Worm (Caenorhabditis elegans) whole organism, L1 larva: ENCODE results near the gene heh-1.

ENCODE experiments used
- C04F5.9 ChIP-seq: sonication (generic microtip); optimal IDR thresholded peaks from 2 replicates; lab custom pipeline; 2016; ENCODE audit warnings: missing genetic modification characterization, missing compliant biosample characterization
- C16A3.4 ChIP-seq: fragments of 150-350 bp; optimal IDR thresholded peaks from 2 replicates; lab custom pipeline; 2014; ENCODE audit warnings: missing biosample characterization, missing genetic modification characterization
- C34B4.2 ChIP-seq: sonication (generic microtip); optimal IDR thresholded peaks from 2 replicates; lab custom pipeline; 2017; ENCODE audit warnings: mild to moderate bottlenecking, missing genetic modification characterization, missing compliant biosample characterization
- blmp-1 ChIP-seq: fragments of 150-350 bp; optimal IDR thresholded peaks from 2 replicates; lab custom pipeline; 2014; ENCODE audit warnings: missing biosample characterization, missing genetic modification characterization
- ceh-63 ChIP-seq: fragments of 200-800 bp; sonication (Bioruptor generic); optimal IDR thresholded peaks from 2 replicates; lab custom pipeline; 2018; ENCODE audit warnings: mild to moderate bottlenecking, missing genetic modification characterization, missing compliant biosample characterization
- ceh-82 ChIP-seq, 3 experiments: fragments of 150-350 bp in 1 of 3; sonication (generic microtip) in 2 of 3; optimal IDR thresholded peaks; 2 replicates each; lab custom pipeline; 2014 to 2017; ENCODE audit warnings: missing biosample characterization in 3 of 3, missing genetic modification characterization in 3 of 3
- ceh-88 ChIP-seq: fragments of 200-800 bp; sonication (Bioruptor generic); IDR thresholded peaks from 2 replicates; pipeline ENCODE4 v1.3.6; 2022; ENCODE audit warnings: missing genetic modification characterization, missing compliant biosample characterization
- ceh-90 ChIP-seq: sonication (generic microtip); optimal IDR thresholded peaks from 2 replicates; lab custom pipeline; 2016; ENCODE audit warnings: missing genetic modification characterization, missing compliant biosample characterization
- dpl-1 ChIP-seq, 3 experiments: fragments of 150-350 bp in 2 of 3; sonication (generic microtip) in 1 of 3; optimal IDR thresholded peaks; 2 replicates each; lab custom pipeline; 2014 to 2017; ENCODE audit warnings: missing biosample characterization in 3 of 3, missing genetic modification characterization in 3 of 3, missing genetic modification reagents in 3 of 3
- dsc-1 ChIP-seq: sonication (generic microtip); optimal IDR thresholded peaks from 2 replicates; lab custom pipeline; 2016; ENCODE audit warnings: mild to moderate bottlenecking, missing genetic modification characterization, missing compliant biosample characterization
- efl-3 ChIP-seq: fragments of 200-800 bp; sonication (Bioruptor generic); optimal IDR thresholded peaks from 2 replicates; lab custom pipeline; 2018; ENCODE audit warnings: mild to moderate bottlenecking, missing genetic modification characterization, missing compliant biosample characterization
- egl-13 ChIP-seq: sonication (generic microtip); optimal IDR thresholded peaks from 2 replicates; lab custom pipeline; 2016; ENCODE audit warnings: missing genotype, missing genetic modification reagents, missing genetic modification characterization, missing compliant biosample characterization
- ets-5 ChIP-seq: fragments of 200-800 bp; sonication (Bioruptor generic); IDR thresholded peaks from 2 replicates; pipeline ENCODE4 v1.3.6; 2022; ENCODE audit warnings: missing genetic modification characterization, missing compliant biosample characterization
- fkh-4 ChIP-seq: sonication (generic microtip); optimal IDR thresholded peaks from 2 replicates; lab custom pipeline; 2016; ENCODE audit warnings: missing compliant biosample characterization, missing genetic modification characterization, borderline replicate concordance
- grh-1 ChIP-seq: fragments of 200-800 bp; sonication (Bioruptor generic); IDR thresholded peaks from 2 replicates; pipeline ENCODE4 v1.3.6; 2022; ENCODE audit warnings: missing genetic modification reagents, missing genetic modification characterization, missing compliant biosample characterization
- hlh-17 ChIP-seq: fragments of 200-800 bp; sonication (Bioruptor generic); optimal IDR thresholded peaks from 2 replicates; lab custom pipeline; 2018; ENCODE audit warnings: missing genetic modification characterization, mild to moderate bottlenecking, missing compliant biosample characterization, moderate library complexity, borderline replicate concordance
- hlh-4 ChIP-seq: sonication (generic microtip); optimal IDR thresholded peaks from 2 replicates; lab custom pipeline; 2016; ENCODE audit warnings: mild to moderate bottlenecking, missing genetic modification characterization, missing compliant biosample characterization
- hpl-2 ChIP-seq: fragments of 150-350 bp; optimal IDR thresholded peaks from 2 replicates; lab custom pipeline; 2014; ENCODE audit warnings: missing biosample characterization, missing genetic modification reagents, missing genetic modification characterization
- isw-1 ChIP-seq: fragments of 200-800 bp; sonication (Bioruptor generic); IDR thresholded peaks from 2 replicates; pipeline ENCODE4 v1.3.6; 2022; ENCODE audit warnings: missing genetic modification characterization, missing compliant biosample characterization
- jun-1 ChIP-seq: fragments of 150-350 bp; optimal IDR thresholded peaks from 2 replicates; lab custom pipeline; 2014; ENCODE audit warnings: missing biosample characterization, missing genetic modification reagents, missing genetic modification characterization
- lin-13 ChIP-seq: fragments of 150-350 bp; optimal IDR thresholded peaks from 2 replicates; lab custom pipeline; 2014; ENCODE audit warnings: missing biosample characterization, missing genetic modification reagents, missing genetic modification characterization
- lin-14 ChIP-seq: fragments of 200-800 bp; sonication (Bioruptor generic); optimal IDR thresholded peaks from 2 replicates; lab custom pipeline; 2018; ENCODE audit warnings: mild to moderate bottlenecking, missing genetic modification characterization, moderate library complexity, missing compliant biosample characterization
- lin-35 ChIP-seq, 2 experiments: fragments of 150-350 bp; optimal IDR thresholded peaks; 2 replicates each; lab custom pipeline; 2014; ENCODE audit warnings: missing biosample characterization in 2 of 2, missing genetic modification characterization in 2 of 2, missing genetic modification reagents in 2 of 2
- lin-39 ChIP-seq: fragments of 150-350 bp; optimal IDR thresholded peaks from 2 replicates; lab custom pipeline; 2014; ENCODE audit warnings: missing biosample characterization, missing genetic modification reagents, missing genetic modification characterization
- lir-3 ChIP-seq: sonication (generic microtip); optimal IDR thresholded peaks from 2 replicates; lab custom pipeline; 2016; ENCODE audit warnings: mild to moderate bottlenecking, missing genetic modification characterization, moderate library complexity, missing compliant biosample characterization; ENCODE audit not compliant: poor library complexity
- lsy-2 ChIP-seq, 2 experiments: fragments of 150-350 bp; optimal IDR thresholded peaks; 2 replicates each; lab custom pipeline; 2014; ENCODE audit warnings: missing biosample characterization in 2 of 2, missing genetic modification characterization in 2 of 2
- mdl-1 ChIP-seq, 2 experiments: fragments of 150-350 bp; optimal IDR thresholded peaks; 2 replicates each; lab custom pipeline; 2014 to 2017; ENCODE audit warnings: missing biosample characterization in 2 of 2, missing genetic modification characterization in 2 of 2, inconsistent platforms in 1 of 2
- mef-2 ChIP-seq: fragments of 150-350 bp; optimal IDR thresholded peaks from 2 replicates; lab custom pipeline; 2014; ENCODE audit warnings: missing biosample characterization, missing genetic modification characterization
- nhr-11 ChIP-seq: fragments of 150-350 bp; optimal IDR thresholded peaks from 2 replicates; lab custom pipeline; 2014; ENCODE audit warnings: missing biosample characterization, missing genetic modification characterization
- nhr-12 ChIP-seq: sonication (generic microtip); optimal IDR thresholded peaks from 2 replicates; lab custom pipeline; 2017; ENCODE audit warnings: missing biosample characterization, missing genetic modification characterization
- nhr-19 ChIP-seq: fragments of 200-800 bp; sonication (Bioruptor generic); conservative IDR thresholded peaks from 2 replicates; pipeline ENCODE4 v1.3.6; 2022; ENCODE audit warnings: missing genetic modification characterization, missing compliant biosample characterization
- nhr-20 ChIP-seq: sonication (generic microtip); optimal IDR thresholded peaks from 2 replicates; lab custom pipeline; 2016; ENCODE audit warnings: mild to moderate bottlenecking, missing genetic modification characterization, missing compliant biosample characterization
- nhr-237 ChIP-seq: fragments of 150-350 bp; optimal IDR thresholded peaks from 2 replicates; lab custom pipeline; 2014; ENCODE audit warnings: missing biosample characterization, missing genetic modification characterization
- nhr-28 ChIP-seq: fragments of 150-350 bp; optimal IDR thresholded peaks from 2 replicates; lab custom pipeline; 2014; ENCODE audit warnings: missing biosample characterization, missing genetic modification characterization
- nhr-71 ChIP-seq: sonication (generic microtip); optimal IDR thresholded peaks from 2 replicates; lab custom pipeline; 2016; ENCODE audit warnings: mild to moderate bottlenecking, missing genetic modification characterization, moderate library complexity, missing compliant biosample characterization
- nhr-90 ChIP-seq: sonication (generic microtip); optimal IDR thresholded peaks from 2 replicates; lab custom pipeline; 2016; ENCODE audit warnings: mild to moderate bottlenecking, missing genetic modification characterization, missing compliant biosample characterization; ENCODE audit not compliant: poor library complexity
- pag-3 ChIP-seq: sonication (generic microtip); optimal IDR thresholded peaks from 2 replicates; lab custom pipeline; 2017; ENCODE audit warnings: missing genetic modification characterization, mild to moderate bottlenecking, missing compliant biosample characterization, antibody characterized with exemption, borderline replicate concordance; ENCODE audit not compliant: insufficient read depth
- snpc-4 ChIP-seq: fragments of 150-350 bp; optimal IDR thresholded peaks from 2 replicates; lab custom pipeline; 2014; ENCODE audit warnings: missing biosample characterization, missing genetic modification characterization
- sptf-1 ChIP-seq: fragments of 150-350 bp; optimal IDR thresholded peaks from 2 replicates; lab custom pipeline; 2014; ENCODE audit warnings: missing biosample characterization, missing genetic modification characterization
- sup-37 ChIP-seq: fragments of 200-800 bp; sonication (Bioruptor generic); optimal IDR thresholded peaks from 2 replicates; lab custom pipeline; 2018; ENCODE audit warnings: mild to moderate bottlenecking, missing genetic modification characterization, missing compliant biosample characterization
- tbx-2 ChIP-seq: sonication (generic microtip); optimal IDR thresholded peaks from 2 replicates; lab custom pipeline; 2016; ENCODE audit warnings: missing genetic modification characterization, missing compliant biosample characterization
- tlp-1 ChIP-seq: fragments of 150-350 bp; optimal IDR thresholded peaks from 2 replicates; lab custom pipeline; 2014; ENCODE audit warnings: missing biosample characterization, missing genetic modification characterization
- unc-30 ChIP-seq: sonication (generic microtip); optimal IDR thresholded peaks from 2 replicates; lab custom pipeline; 2017; ENCODE audit warnings: missing biosample characterization, missing genetic modification characterization
- unc-62 ChIP-seq: fragments of 150-350 bp; optimal IDR thresholded peaks from 2 replicates; lab custom pipeline; 2014; ENCODE audit warnings: missing biosample characterization, missing genetic modification reagents, missing genetic modification characterization
- xbp-1 ChIP-seq: sonication (generic microtip); optimal IDR thresholded peaks from 2 replicates; lab custom pipeline; 2016; ENCODE audit warnings: missing genetic modification characterization, missing compliant biosample characterization
- zip-4 ChIP-seq: fragments of 200-800 bp; sonication (Bioruptor generic); optimal IDR thresholded peaks from 2 replicates; lab custom pipeline; 2018; ENCODE audit warnings: mild to moderate bottlenecking, missing genetic modification characterization, moderate library complexity, missing compliant biosample characterization
- ztf-4 ChIP-seq: fragments of 150-350 bp; optimal IDR thresholded peaks from 2 replicates; lab custom pipeline; 2014; ENCODE audit warnings: missing biosample characterization, missing genetic modification characterization

Gene heh-1

ce11 chrIII:3248307-3249037 is 49.2 kb upstream of the heh-1 start, which contains the start of gene nduf-9 (continued):
- TF ChIP-seq unc-30 (tag; lab: Kevin White, UChicago): no peak
- no peak for TF ChIP-seq fkh-4 (tag; lab: Kevin White, UChicago)
- TF ChIP-seq hlh-17 (GFP tag; lab: Kevin White, UChicago): no peak
- no peak for TF ChIP-seq hlh-4 (tag; lab: Kevin White, UChicago)
- peak in 2 of 3 experiments; percentile 52 to 58 for TF ChIP-seq ceh-82 (tag; optimal IDR thresholded peaks at IDR 0.05; lab: Kevin White, UChicago)
- TF ChIP-seq C34B4.2 (tag; lab: Kevin White, UChicago): no peak
- no peak for TF ChIP-seq ets-5
- no peak for TF ChIP-seq pag-3 (tag; lab: Kevin White, UChicago)
- TF ChIP-seq lin-14 (GFP tag; lab: Kevin White, UChicago): no peak
- TF ChIP-seq egl-13 (tag; lab: Kevin White, UChicago): no peak
- TF ChIP-seq sup-37 (GFP tag; lab: Kevin White, UChicago): no peak
- TF ChIP-seq jun-1 (tag; lab: Kevin White, UChicago): no peak
- peak; percentile 88 to 98 for TF ChIP-seq lsy-2 (tag; optimal IDR thresholded peaks at IDR 0.05; lab: Kevin White, UChicago)
- TF ChIP-seq sptf-1: no peak
- TF ChIP-seq lin-39 (tag; lab: Kevin White, UChicago): no peak
- no peak for TF ChIP-seq nhr-28 (tag; lab: Kevin White, UChicago)
- peak; percentile 43 for TF ChIP-seq tbx-2 (tag; lab: Kevin White, UChicago)
- TF ChIP-seq tlp-1 (tag; lab: Kevin White, UChicago): no peak
- no peak for TF ChIP-seq ceh-88 (GFP tag; lab: Robert Waterston, UW)
- TF ChIP-seq C16A3.4: peak; percentile 13
- no peak for TF ChIP-seq ztf-4 (tag; lab: Kevin White, UChicago)
- TF ChIP-seq ceh-90 (tag; lab: Kevin White, UChicago): no peak
- TF ChIP-seq mef-2 (tag; lab: Kevin White, UChicago): no peak
- no peak for TF ChIP-seq grh-1 (GFP tag; lab: Robert Waterston, UW)
- TF ChIP-seq blmp-1: peak; percentile 23
- TF ChIP-seq lin-13 (GFP tag; lab: Kevin White, UChicago): no peak
- no peak for TF ChIP-seq unc-62 (GFP tag; lab: Kevin White, UChicago)
- TF ChIP-seq xbp-1 (tag; lab: Kevin White, UChicago): peak; percentile 24
- no peak for TF ChIP-seq nhr-11 (tag; lab: Kevin White, UChicago)
- no peak for TF ChIP-seq efl-3 (GFP tag; lab: Kevin White, UChicago)
- no peak for TF ChIP-seq mdl-1 (tag; optimal IDR thresholded peaks at IDR 0.05; lab: Kevin White, UChicago)
- TF ChIP-seq dpl-1 (GFP tag; optimal IDR thresholded peaks at IDR 0.05; lab: Kevin White, UChicago): peak; percentile 50 to 71 (median 65)
- no peak for TF ChIP-seq zip-4 (GFP tag; lab: Kevin White, UChicago)
- TF ChIP-seq nhr-90 (tag; lab: Kevin White, UChicago): no peak
- peak; percentile 5 for TF ChIP-seq C04F5.9 (tag; lab: Kevin White, UChicago)
- no peak for TF ChIP-seq dsc-1 (tag; lab: Kevin White, UChicago)
- no peak for TF ChIP-seq lir-3 (tag; lab: Kevin White, UChicago)
- no peak for TF ChIP-seq ceh-63 (GFP tag; lab: Kevin White, UChicago)
- TF ChIP-seq lin-35 (GFP tag; optimal IDR thresholded peaks at IDR 0.05; lab: Kevin White, UChicago): peak; percentile 59 to 72
- no peak for TF ChIP-seq nhr-20 (tag; lab: Kevin White, UChicago)
- no peak for TF ChIP-seq nhr-19 (GFP tag; lab: Robert Waterston, UW)
- no peak for TF ChIP-seq snpc-4 (tag; lab: Kevin White, UChicago)
- TF ChIP-seq hpl-2 (GFP tag; lab: Kevin White, UChicago): no peak
- no peak for TF ChIP-seq nhr-237 (tag; lab: Kevin White, UChicago)
- TF ChIP-seq nhr-71 (tag; lab: Kevin White, UChicago): no peak
- no peak for TF ChIP-seq nhr-12 (tag; lab: Kevin White, UChicago)
- peak; percentile 17; the same call in 1 of the 2 replicates for TF ChIP-seq isw-1 (GFP tag; lab: Robert Waterston, UW)
